Worm (Caenorhabditis elegans) whole organism, midembryonic: ENCODE measurements around the gene sucl-1.

Source experiments
- T22C8.4 ChIP-seq: fragments of 200-800 bp; sonication (Bioruptor generic); IDR thresholded peaks from 2 replicates; pipeline ENCODE4 v1.3.6; 2022; ENCODE audit warnings: missing genetic modification characterization, missing compliant biosample characterization
- flt-1 ChIP-seq: fragments of 200-800 bp; sonication (Bioruptor generic); IDR thresholded peaks from 2 replicates; pipeline ENCODE4 v1.3.6; 2022; ENCODE audit warnings: missing genetic modification characterization, missing compliant biosample characterization

DNA sequence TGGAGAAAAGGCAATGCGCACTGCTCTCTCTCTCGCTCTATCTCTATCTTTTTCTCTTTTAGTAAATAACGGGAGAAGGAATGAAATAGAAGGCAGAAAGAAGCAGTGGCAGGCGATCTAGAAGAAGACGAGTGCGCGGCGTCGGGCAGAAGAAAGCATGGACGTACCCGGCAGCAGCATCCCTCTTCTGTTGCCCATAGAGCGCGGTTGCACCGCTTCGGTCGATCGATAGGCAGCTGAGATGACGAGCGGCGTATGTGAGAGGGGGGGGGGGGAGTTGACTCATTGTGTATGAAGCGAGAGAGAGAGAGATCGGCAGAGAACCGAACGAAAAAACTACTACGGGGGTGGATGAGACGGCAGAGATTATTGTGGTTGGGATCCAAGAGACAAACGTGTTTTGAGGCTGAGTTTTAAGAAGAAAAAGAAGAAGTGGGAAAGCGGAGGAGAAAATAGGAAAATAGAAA is 45.6 kb upstream of the sucl-1 start:
- TF ChIP-seq T22C8.4 (peak; percentile 95), flt-1 (GFP tag; lab: Robert Waterston, UW) (peak; percentile 85)
